Worm (Caenorhabditis elegans): ENCODE data around the gene mrps-26.

DNA sequence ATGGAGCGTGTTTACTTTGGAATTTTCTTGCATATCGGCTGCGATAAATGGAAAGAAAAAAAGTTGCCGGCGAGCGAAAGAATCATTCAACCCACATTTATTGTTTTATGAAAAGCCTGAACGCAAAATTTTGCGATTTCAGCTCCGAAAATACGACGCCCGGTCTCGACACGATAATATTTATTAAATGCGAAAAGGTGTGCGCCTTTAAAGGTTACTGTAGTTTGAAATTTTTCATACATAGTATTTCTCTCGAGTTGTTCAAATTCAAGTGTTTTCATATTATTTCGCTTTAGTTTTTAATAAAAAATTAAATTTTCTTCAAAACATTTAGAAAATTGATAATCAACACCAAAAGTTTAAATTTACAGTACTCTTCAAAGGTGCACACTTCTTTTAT, 25.4 kb upstream of the mrps-26 start, which contains the start of gene syx-16:
- TF ChIP-seq nhr-11 (tag; optimal IDR thresholded peaks at IDR 0.05) (no peak), sox-4 (tag; optimal IDR thresholded peaks at IDR 0.05) (no peak), skn-1 (tag; optimal IDR thresholded peaks at IDR 0.05) (no peak)
